Worm (Caenorhabditis elegans) whole organism, L1 larva: ENCODE measurements around the gene seu-1.

Experiments
- C04F5.9 ChIP-seq: sonication (generic microtip); optimal IDR thresholded peaks from 2 replicates; lab custom pipeline; 2016; ENCODE audit warnings: missing genetic modification characterization, missing compliant biosample characterization
- aha-1 ChIP-seq: fragments of 150-350 bp; optimal IDR thresholded peaks from 2 replicates; lab custom pipeline; 2014; ENCODE audit warnings: missing biosample characterization, missing genetic modification characterization
- alr-1 ChIP-seq: fragments of 200-800 bp; sonication (Bioruptor generic); optimal IDR thresholded peaks from 2 replicates; lab custom pipeline; 2018; ENCODE audit warnings: borderline replicate concordance, mild to moderate bottlenecking, missing genetic modification characterization, missing compliant biosample characterization
- blmp-1 ChIP-seq: fragments of 150-350 bp; optimal IDR thresholded peaks from 2 replicates; lab custom pipeline; 2014; ENCODE audit warnings: missing biosample characterization, missing genetic modification characterization
- ceh-63 ChIP-seq: fragments of 200-800 bp; sonication (Bioruptor generic); optimal IDR thresholded peaks from 2 replicates; lab custom pipeline; 2018; ENCODE audit warnings: mild to moderate bottlenecking, missing genetic modification characterization, missing compliant biosample characterization
- ceh-88 ChIP-seq: fragments of 200-800 bp; sonication (Bioruptor generic); IDR thresholded peaks from 2 replicates; pipeline ENCODE4 v1.3.6; 2022; ENCODE audit warnings: missing genetic modification characterization, missing compliant biosample characterization
- ces-1 ChIP-seq: fragments of 150-350 bp; optimal IDR thresholded peaks from 2 replicates; lab custom pipeline; 2014; ENCODE audit warnings: missing biosample characterization, missing genetic modification reagents, missing genetic modification characterization
- dpl-1 ChIP-seq, 3 experiments: fragments of 150-350 bp in 2 of 3; sonication (generic microtip) in 1 of 3; optimal IDR thresholded peaks; 2 replicates each; lab custom pipeline; 2014 to 2017; ENCODE audit warnings: missing biosample characterization in 3 of 3, missing genetic modification characterization in 3 of 3, missing genetic modification reagents in 3 of 3
- dsc-1 ChIP-seq: sonication (generic microtip); optimal IDR thresholded peaks from 2 replicates; lab custom pipeline; 2016; ENCODE audit warnings: mild to moderate bottlenecking, missing genetic modification characterization, missing compliant biosample characterization
- efl-1 ChIP-seq, 4 experiments: fragments of 150-350 bp; optimal IDR thresholded peaks in 3 of 4; peaks in 1 of 4; 1 replicate in 1 of 4; 2 replicates in 3 of 4; lab custom pipeline; 2014; ENCODE audit warnings: missing biosample characterization in 2 of 4, missing genetic modification characterization in 2 of 4, missing genetic modification reagents in 2 of 4
- efl-3 ChIP-seq: fragments of 200-800 bp; sonication (Bioruptor generic); optimal IDR thresholded peaks from 2 replicates; lab custom pipeline; 2018; ENCODE audit warnings: mild to moderate bottlenecking, missing genetic modification characterization, missing compliant biosample characterization
- elt-3 ChIP-seq, 6 experiments: fragments of 150-350 bp in 1 of 6; sonication (generic microtip); optimal IDR thresholded peaks; 2 replicates each; lab custom pipeline; 2017 to 2018; ENCODE audit warnings: missing biosample characterization in 6 of 6, missing genetic modification characterization in 6 of 6, inconsistent platforms in 1 of 6
- fkh-4 ChIP-seq: sonication (generic microtip); optimal IDR thresholded peaks from 2 replicates; lab custom pipeline; 2016; ENCODE audit warnings: missing compliant biosample characterization, missing genetic modification characterization, borderline replicate concordance
- fkh-8 ChIP-seq: sonication (generic microtip); optimal IDR thresholded peaks from 2 replicates; lab custom pipeline; 2016; ENCODE audit warnings: mild to moderate bottlenecking, missing genetic modification characterization, missing compliant biosample characterization
- hpl-2 ChIP-seq: fragments of 150-350 bp; optimal IDR thresholded peaks from 2 replicates; lab custom pipeline; 2014; ENCODE audit warnings: missing biosample characterization, missing genetic modification reagents, missing genetic modification characterization
- lin-14 ChIP-seq: fragments of 200-800 bp; sonication (Bioruptor generic); optimal IDR thresholded peaks from 2 replicates; lab custom pipeline; 2018; ENCODE audit warnings: mild to moderate bottlenecking, missing genetic modification characterization, moderate library complexity, missing compliant biosample characterization
- lin-35 ChIP-seq, 2 experiments: fragments of 150-350 bp; optimal IDR thresholded peaks; 2 replicates each; lab custom pipeline; 2014; ENCODE audit warnings: missing biosample characterization in 2 of 2, missing genetic modification characterization in 2 of 2, missing genetic modification reagents in 2 of 2
- lir-3 ChIP-seq: sonication (generic microtip); optimal IDR thresholded peaks from 2 replicates; lab custom pipeline; 2016; ENCODE audit warnings: mild to moderate bottlenecking, missing genetic modification characterization, moderate library complexity, missing compliant biosample characterization; ENCODE audit not compliant: poor library complexity
- mab-9 ChIP-seq: fragments of 200-800 bp; sonication (Bioruptor generic); IDR thresholded peaks from 2 replicates; pipeline ENCODE4 v1.3.6; 2022; ENCODE audit warnings: missing genetic modification reagents, missing genetic modification characterization, missing compliant biosample characterization
- mef-2 ChIP-seq: fragments of 150-350 bp; optimal IDR thresholded peaks from 2 replicates; lab custom pipeline; 2014; ENCODE audit warnings: missing biosample characterization, missing genetic modification characterization
- nhr-12 ChIP-seq: sonication (generic microtip); optimal IDR thresholded peaks from 2 replicates; lab custom pipeline; 2017; ENCODE audit warnings: missing biosample characterization, missing genetic modification characterization
- nhr-19 ChIP-seq: fragments of 200-800 bp; sonication (Bioruptor generic); conservative IDR thresholded peaks from 2 replicates; pipeline ENCODE4 v1.3.6; 2022; ENCODE audit warnings: missing genetic modification characterization, missing compliant biosample characterization
- nhr-237 ChIP-seq: fragments of 150-350 bp; optimal IDR thresholded peaks from 2 replicates; lab custom pipeline; 2014; ENCODE audit warnings: missing biosample characterization, missing genetic modification characterization
- nhr-28 ChIP-seq: fragments of 150-350 bp; optimal IDR thresholded peaks from 2 replicates; lab custom pipeline; 2014; ENCODE audit warnings: missing biosample characterization, missing genetic modification characterization
- nhr-47 ChIP-seq: sonication (generic microtip); optimal IDR thresholded peaks from 2 replicates; lab custom pipeline; 2016; ENCODE audit warnings: mild to moderate bottlenecking, missing genetic modification characterization, moderate library complexity, missing compliant biosample characterization
- nhr-84 ChIP-seq: sonication (generic microtip); optimal IDR thresholded peaks from 2 replicates; lab custom pipeline; 2017; ENCODE audit warnings: missing biosample characterization, missing genetic modification characterization
- nhr-85 ChIP-seq: sonication (generic microtip); peaks from one replicate; lab custom pipeline; 2016; ENCODE audit warnings: missing genetic modification characterization, inconsistent platforms, missing compliant biosample characterization
- pax-3 ChIP-seq: fragments of 200-800 bp; sonication (Bioruptor generic); optimal IDR thresholded peaks from 2 replicates; lab custom pipeline; 2018; ENCODE audit warnings: mild to moderate bottlenecking, missing genetic modification characterization, moderate library complexity, missing compliant biosample characterization
- pqm-1 ChIP-seq: sonication (generic microtip); optimal IDR thresholded peaks from 3 replicates; lab custom pipeline; 2017; ENCODE audit warnings: missing biosample characterization, missing genetic modification characterization
- rnt-1 ChIP-seq: sonication (generic microtip); optimal IDR thresholded peaks from 2 replicates; lab custom pipeline; 2016; ENCODE audit warnings: mild to moderate bottlenecking, missing genetic modification characterization, moderate library complexity, missing compliant biosample characterization
- snu-23 ChIP-seq: sonication (generic microtip); optimal IDR thresholded peaks from 2 replicates; lab custom pipeline; 2016; ENCODE audit warnings: missing genetic modification characterization, missing compliant biosample characterization
- sox-4 ChIP-seq: sonication (generic microtip); optimal IDR thresholded peaks from 2 replicates; lab custom pipeline; 2016; ENCODE audit warnings: missing genetic modification characterization, missing compliant biosample characterization
- sptf-1 ChIP-seq: fragments of 150-350 bp; optimal IDR thresholded peaks from 2 replicates; lab custom pipeline; 2014; ENCODE audit warnings: missing biosample characterization, missing genetic modification characterization
- sup-37 ChIP-seq: fragments of 200-800 bp; sonication (Bioruptor generic); optimal IDR thresholded peaks from 2 replicates; lab custom pipeline; 2018; ENCODE audit warnings: mild to moderate bottlenecking, missing genetic modification characterization, missing compliant biosample characterization
- swsn-7 ChIP-seq: sonication (generic microtip); optimal IDR thresholded peaks from 2 replicates; lab custom pipeline; 2016; ENCODE audit warnings: missing genetic modification characterization, missing compliant biosample characterization
- tbx-2 ChIP-seq: sonication (generic microtip); optimal IDR thresholded peaks from 2 replicates; lab custom pipeline; 2016; ENCODE audit warnings: missing genetic modification characterization, missing compliant biosample characterization
- unc-130 ChIP-seq: fragments of 150-350 bp; optimal IDR thresholded peaks from 2 replicates; lab custom pipeline; 2017; ENCODE audit warnings: missing biosample characterization, missing genetic modification characterization, inconsistent platforms
- unc-62 ChIP-seq: fragments of 150-350 bp; optimal IDR thresholded peaks from 2 replicates; lab custom pipeline; 2014; ENCODE audit warnings: missing biosample characterization, missing genetic modification reagents, missing genetic modification characterization
- unc-86 ChIP-seq: sonication (generic microtip); optimal IDR thresholded peaks from 2 replicates; lab custom pipeline; 2016; ENCODE audit warnings: missing genetic modification characterization, missing compliant biosample characterization
- zag-1 ChIP-seq: fragments of 150-350 bp; optimal IDR thresholded peaks from 2 replicates; lab custom pipeline; 2014; ENCODE audit warnings: missing biosample characterization, missing genetic modification characterization
- ztf-11 ChIP-seq, 2 experiments: sonication (generic microtip); optimal IDR thresholded peaks; 2 replicates each; lab custom pipeline; 2016 to 2017; ENCODE audit warnings: missing genetic modification characterization in 2 of 2, missing biosample characterization in 1 of 2, missing compliant biosample characterization in 1 of 2
- ztf-4 ChIP-seq: fragments of 150-350 bp; optimal IDR thresholded peaks from 2 replicates; lab custom pipeline; 2014; ENCODE audit warnings: missing biosample characterization, missing genetic modification characterization

The seu-1 gene

ce11 chrIV:6369489-6369888 is 40.0 kb downstream of the seu-1 start (continued):
- TF ChIP-seq nhr-12 (tag; lab: Kevin White, UChicago) (no peak), elt-3 (tag; optimal IDR thresholded peaks at IDR 0.05; lab: Kevin White, UChicago) (no peak), efl-1 (optimal IDR thresholded peaks at IDR 0.05; lab: Kevin White, UChicago) (peak; percentile 90 to 92), efl-1 (GFP tag; optimal IDR thresholded peaks at IDR 0.05 in 1 of 2; lab: Kevin White, UChicago) (peak; percentile 89 to 99), fkh-8 (tag; lab: Kevin White, UChicago) (no peak), tbx-2 (tag; lab: Kevin White, UChicago) (peak; percentile 7), fkh-4 (tag; lab: Kevin White, UChicago) (peak; percentile 7), unc-62 (GFP tag; lab: Kevin White, UChicago) (no peak), nhr-19 (GFP tag; lab: Robert Waterston, UW) (peak; percentile 29; the same call in 1 of the 2 replicates), lin-35 (GFP tag; optimal IDR thresholded peaks at IDR 0.05; lab: Kevin White, UChicago) (peak; percentile 75 to 91), swsn-7 (tag; lab: Kevin White, UChicago) (peak; percentile 26), dsc-1 (tag; lab: Kevin White, UChicago) (peak; percentile 36), aha-1 (tag; lab: Kevin White, UChicago) (no peak), nhr-237 (tag; lab: Kevin White, UChicago) (no peak), lir-3 (peak; percentile 57), rnt-1 (tag; lab: Kevin White, UChicago) (peak; percentile 70), lin-14 (no peak), sptf-1 (tag; lab: Kevin White, UChicago) (no peak), nhr-47 (tag; lab: Kevin White, UChicago) (peak; percentile 56), dpl-1 (GFP tag; optimal IDR thresholded peaks at IDR 0.05; lab: Kevin White, UChicago) (peak; percentile 78 to 87 (median 85)), ces-1 (GFP tag; lab: Kevin White, UChicago) (no peak), ztf-4 (no peak), snu-23 (peak; percentile 37)

- TF ChIP-seq blmp-1, result no peak
- TF ChIP-seq mab-9 (GFP tag; lab: Robert Waterston, UW), result no peak
- TF ChIP-seq C04F5.9, result no peak
- TF ChIP-seq zag-1 (tag; lab: Kevin White, UChicago), result no peak
- no peak for TF ChIP-seq rnt-1 (tag; lab: Kevin White, UChicago)
- TF ChIP-seq nhr-19 (GFP tag; lab: Robert Waterston, UW), result no peak
- no peak for TF ChIP-seq nhr-12 (tag; lab: Kevin White, UChicago)
- TF ChIP-seq dpl-1 (GFP tag; optimal IDR thresholded peaks at IDR 0.05; lab: Kevin White, UChicago), result no peak
- TF ChIP-seq elt-3 (tag; optimal IDR thresholded peaks at IDR 0.05; lab: Kevin White, UChicago), result no peak
- no peak for TF ChIP-seq hpl-2 (GFP tag; lab: Kevin White, UChicago)
- no peak for TF ChIP-seq sup-37 (GFP tag; lab: Kevin White, UChicago)
- TF ChIP-seq nhr-84, result no peak
- no peak for TF ChIP-seq mef-2 (tag; lab: Kevin White, UChicago)
- no peak for TF ChIP-seq pqm-1 (tag; lab: Kevin White, UChicago)
- TF ChIP-seq efl-3 (GFP tag; lab: Kevin White, UChicago), result no peak
- TF ChIP-seq fkh-4 (tag; lab: Kevin White, UChicago), result no peak
- TF ChIP-seq unc-62 (GFP tag; lab: Kevin White, UChicago), result no peak
- no peak for TF ChIP-seq pax-3 (tag; lab: Kevin White, UChicago)
These were observed 42.8 kb downstream of the seu-1 start for ce11 chrIV:6372267-6372666.

DNA sequence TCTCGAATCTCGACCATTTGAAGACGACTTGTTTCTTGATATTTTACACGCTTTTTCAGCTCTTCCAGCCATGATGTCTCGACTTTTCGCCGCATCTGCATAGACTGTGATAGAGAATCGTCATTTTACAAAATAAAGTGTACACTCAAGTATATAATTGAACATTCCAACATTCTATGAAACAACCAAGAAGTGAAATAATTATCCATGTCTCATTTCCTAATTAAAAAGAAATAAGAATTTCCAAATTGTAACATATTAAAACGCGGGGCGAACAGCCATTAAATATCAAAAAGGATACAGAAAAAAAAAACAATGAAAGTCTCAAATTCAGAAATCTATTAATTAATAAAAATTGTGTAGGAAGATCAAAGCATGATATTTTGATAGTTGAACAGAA is 43.6 kb downstream of the seu-1 start, which contains the start of gene smg-3:
TSS of gene smg-3 (minus strand) at position 101 of the 400 bp plus-strand sequence.
- TF ChIP-seq ztf-11 (tag; optimal IDR thresholded peaks at IDR 0.05; lab: Kevin White, UChicago) (no peak), unc-130 (tag; lab: Kevin White, UChicago) (no peak), nhr-28 (tag; lab: Kevin White, UChicago) (no peak), unc-86 (tag; lab: Kevin White, UChicago) (no peak), nhr-85 (tag; lab: Kevin White, UChicago) (no peak), mab-9 (GFP tag; lab: Robert Waterston, UW) (no peak), ceh-63 (GFP tag; lab: Kevin White, UChicago) (no peak), sox-4 (tag; lab: Kevin White, UChicago) (no peak), dsc-1 (tag; lab: Kevin White, UChicago) (no peak), ceh-88 (GFP tag; lab: Robert Waterston, UW) (no peak), alr-1 (tag; lab: Kevin White, UChicago) (no peak)
